Fruit fly (Drosophila melanogaster): ENCODE measurements around the gene CG34426.

DNA sequence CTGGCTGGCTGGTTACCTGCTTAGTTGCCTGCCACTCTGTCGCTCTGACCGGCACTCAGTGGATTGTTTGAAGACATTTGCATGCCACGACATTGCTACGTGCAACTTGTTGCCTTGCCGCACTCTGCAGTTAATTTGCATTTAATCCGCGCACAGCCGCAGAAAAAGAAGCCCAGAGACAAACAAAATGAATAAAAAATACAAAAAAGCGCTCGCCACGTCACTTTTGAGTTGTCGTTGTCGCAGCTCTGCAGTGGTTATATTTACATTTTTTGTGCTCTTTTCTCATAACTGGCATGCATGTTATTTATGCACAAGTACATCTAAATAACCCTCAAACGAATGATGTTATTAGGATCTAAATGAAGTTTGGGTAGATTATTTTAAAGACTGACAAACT lies 19.0 kb upstream of the CG34426 start:
- TF ChIP-seq CG8478 (optimal IDR thresholded peaks at IDR 0.05) (no peak), CTCF (optimal IDR thresholded peaks at IDR 0.05) (no peak)

Data from S2 (cell line).